Worm (Caenorhabditis elegans) whole organism, L3 larva: ENCODE data around the gene gcy-8.

Experiments
- R02D3.7 ChIP-seq: fragments of 150-350 bp; optimal IDR thresholded peaks from 2 replicates; lab custom pipeline; 2014; ENCODE audit warnings: missing biosample characterization, missing genetic modification characterization
- ZK546.5 ChIP-seq: sonication (generic microtip); optimal IDR thresholded peaks from 2 replicates; lab custom pipeline; 2017; ENCODE audit warnings: missing biosample characterization, missing genetic modification characterization
- aly-2 ChIP-seq: fragments of 150-350 bp; optimal IDR thresholded peaks from 2 replicates; lab custom pipeline; 2014; ENCODE audit warnings: missing biosample characterization, missing genetic modification characterization
- ama-1 ChIP-seq: fragments of 150-350 bp; optimal IDR thresholded peaks from 2 replicates; lab custom pipeline; 2018
- ceh-16 ChIP-seq: sonication (generic microtip); optimal IDR thresholded peaks from 2 replicates; lab custom pipeline; 2017; ENCODE audit warnings: missing biosample characterization, missing genetic modification characterization
- ceh-28 ChIP-seq: fragments of 150-350 bp; optimal IDR thresholded peaks from 2 replicates; lab custom pipeline; 2014; ENCODE audit warnings: missing biosample characterization, missing genetic modification reagents, missing genetic modification characterization
- ceh-82 ChIP-seq: fragments of 150-350 bp; optimal IDR thresholded peaks from 2 replicates; lab custom pipeline; 2014; ENCODE audit warnings: missing biosample characterization, missing genetic modification characterization
- ceh-9 ChIP-seq: sonication (generic microtip); optimal IDR thresholded peaks from 2 replicates; lab custom pipeline; 2018; ENCODE audit warnings: missing biosample characterization, missing genetic modification characterization
- daf-12 ChIP-seq: fragments of 150-350 bp; optimal IDR thresholded peaks from 2 replicates; lab custom pipeline; 2014; ENCODE audit warnings: missing biosample characterization, missing genetic modification reagents, missing genetic modification characterization
- egl-27 ChIP-seq: sonication (generic microtip); optimal IDR thresholded peaks from 4 replicates; lab custom pipeline; 2017; ENCODE audit warnings: missing biosample characterization, missing genetic modification reagents, missing genetic modification characterization
- egl-5 ChIP-seq: fragments of 150-350 bp; optimal IDR thresholded peaks from 2 replicates; lab custom pipeline; 2017; ENCODE audit warnings: missing biosample characterization, missing genetic modification reagents, missing genetic modification characterization, inconsistent platforms
- elt-1 ChIP-seq: fragments of 150-350 bp; optimal IDR thresholded peaks from 2 replicates; lab custom pipeline; 2014; ENCODE audit warnings: missing biosample characterization, missing genetic modification characterization
- elt-2 ChIP-seq: sonication (generic microtip); optimal IDR thresholded peaks from 2 replicates; lab custom pipeline; 2016; ENCODE audit warnings: missing genetic modification reagents, mild to moderate bottlenecking, missing genetic modification characterization, missing compliant biosample characterization
- elt-3 ChIP-seq, 3 experiments: fragments of 150-350 bp in 1 of 3; sonication (generic microtip) in 2 of 3; optimal IDR thresholded peaks; 2 replicates in 2 of 3; 4 replicates in 1 of 3; lab custom pipeline; 2014 to 2017; ENCODE audit warnings: missing biosample characterization in 3 of 3, missing genetic modification characterization in 3 of 3
- eor-1 ChIP-seq, 2 experiments: fragments of 150-350 bp; optimal IDR thresholded peaks; 2 replicates each; lab custom pipeline; 2014 to 2018; ENCODE audit warnings: missing biosample characterization in 2 of 2, missing genetic modification characterization in 2 of 2
- fkh-10 ChIP-seq: sonication (generic microtip); optimal IDR thresholded peaks from 2 replicates; lab custom pipeline; 2017; ENCODE audit warnings: missing biosample characterization, missing genetic modification reagents, missing genetic modification characterization
- fkh-2 ChIP-seq: fragments of 150-350 bp; optimal IDR thresholded peaks from 2 replicates; lab custom pipeline; 2014; ENCODE audit warnings: missing biosample characterization, missing genetic modification reagents, missing genetic modification characterization
- fos-1 ChIP-seq: fragments of 150-350 bp; optimal IDR thresholded peaks from 2 replicates; lab custom pipeline; 2014; ENCODE audit warnings: missing biosample characterization, missing genetic modification characterization
- hmg-11 ChIP-seq: sonication (generic microtip); optimal IDR thresholded peaks from 2 replicates; lab custom pipeline; 2016; ENCODE audit warnings: missing genetic modification characterization, missing compliant biosample characterization
- jun-1 ChIP-seq: fragments of 150-350 bp; optimal IDR thresholded peaks from 2 replicates; lab custom pipeline; 2014; ENCODE audit warnings: missing biosample characterization, missing genetic modification reagents, missing genetic modification characterization
- lin-15B ChIP-seq: fragments of 150-350 bp; optimal IDR thresholded peaks from 2 replicates; lab custom pipeline; 2014; ENCODE audit warnings: missing biosample characterization, missing genetic modification characterization
- lin-39 ChIP-seq: fragments of 150-350 bp; optimal IDR thresholded peaks from 2 replicates; lab custom pipeline; 2018; ENCODE audit warnings: missing biosample characterization, missing genetic modification reagents, missing genetic modification characterization
- lsy-12 ChIP-seq: sonication (generic microtip); optimal IDR thresholded peaks from 2 replicates; lab custom pipeline; 2016; ENCODE audit warnings: mild to moderate bottlenecking, missing genetic modification characterization, missing compliant biosample characterization
- mdl-1 ChIP-seq: fragments of 150-350 bp; optimal IDR thresholded peaks from 2 replicates; lab custom pipeline; 2014; ENCODE audit warnings: missing biosample characterization, missing genetic modification characterization
- mml-1 ChIP-seq: fragments of 150-350 bp; sonication (generic microtip); optimal IDR thresholded peaks from 3 replicates; lab custom pipeline; 2014; ENCODE audit warnings: missing biosample characterization, missing genetic modification characterization
- nfya-1 ChIP-seq: sonication (generic microtip); optimal IDR thresholded peaks from 2 replicates; lab custom pipeline; 2017; ENCODE audit warnings: missing genetic modification characterization, mild to moderate bottlenecking, missing compliant biosample characterization, antibody characterized with exemption, moderate library complexity; ENCODE audit not compliant: insufficient read depth
- nhr-11 ChIP-seq: fragments of 150-350 bp; optimal IDR thresholded peaks from 2 replicates; lab custom pipeline; 2014; ENCODE audit warnings: missing biosample characterization, missing genetic modification characterization
- nhr-12 ChIP-seq: fragments of 150-350 bp; optimal IDR thresholded peaks from 2 replicates; lab custom pipeline; 2014; ENCODE audit warnings: missing biosample characterization, missing genetic modification characterization
- nhr-23 ChIP-seq: fragments of 150-350 bp; optimal IDR thresholded peaks from 2 replicates; lab custom pipeline; 2014; ENCODE audit warnings: missing biosample characterization, missing genetic modification reagents, missing genetic modification characterization
- nhr-237 ChIP-seq: fragments of 150-350 bp; optimal IDR thresholded peaks from 2 replicates; lab custom pipeline; 2014; ENCODE audit warnings: missing biosample characterization, missing genetic modification characterization
- nhr-25 ChIP-seq: sonication (generic microtip); optimal IDR thresholded peaks from 2 replicates; lab custom pipeline; 2017; ENCODE audit warnings: missing biosample characterization, missing genetic modification characterization
- nhr-28 ChIP-seq: fragments of 150-350 bp; optimal IDR thresholded peaks from 2 replicates; lab custom pipeline; 2014; ENCODE audit warnings: missing biosample characterization, missing genetic modification characterization
- nhr-43 ChIP-seq: sonication (generic microtip); optimal IDR thresholded peaks from 2 replicates; lab custom pipeline; 2016; ENCODE audit warnings: mild to moderate bottlenecking, missing genetic modification characterization, missing compliant biosample characterization; ENCODE audit not compliant: poor library complexity, severe bottlenecking
- nhr-67 ChIP-seq: fragments of 150-350 bp; optimal IDR thresholded peaks from 2 replicates; lab custom pipeline; 2014; ENCODE audit warnings: missing biosample characterization, missing genetic modification characterization
- nhr-76 ChIP-seq: fragments of 150-350 bp; sonication (generic microtip); optimal IDR thresholded peaks from 5 replicates; lab custom pipeline; 2014; ENCODE audit warnings: missing biosample characterization, missing genetic modification characterization
- nhr-77 ChIP-seq: fragments of 150-350 bp; optimal IDR thresholded peaks from 2 replicates; lab custom pipeline; 2014; ENCODE audit warnings: missing biosample characterization, missing genetic modification characterization
- pha-4 ChIP-seq: fragments of 150-350 bp; optimal IDR thresholded peaks from 2 replicates; lab custom pipeline; 2014; ENCODE audit warnings: missing biosample characterization, missing genetic modification reagents, missing genetic modification characterization
- pqm-1 ChIP-seq: fragments of 150-350 bp; optimal IDR thresholded peaks from 2 replicates; lab custom pipeline; 2017; ENCODE audit warnings: missing biosample characterization, missing genetic modification characterization, inconsistent platforms
- sea-2 ChIP-seq: fragments of 150-350 bp; sonication (generic microtip); optimal IDR thresholded peaks from 4 replicates; lab custom pipeline; 2014; ENCODE audit warnings: missing biosample characterization, missing genetic modification reagents, missing genetic modification characterization
- skn-1 ChIP-seq: fragments of 150-350 bp; optimal IDR thresholded peaks from 2 replicates; lab custom pipeline; 2014; ENCODE audit warnings: missing biosample characterization, missing genetic modification characterization
- snpc-4 ChIP-seq: fragments of 150-350 bp; optimal IDR thresholded peaks from 2 replicates; lab custom pipeline; 2014; ENCODE audit warnings: missing biosample characterization, missing genetic modification characterization
- tbx-2 ChIP-seq: sonication (generic microtip); optimal IDR thresholded peaks from 2 replicates; lab custom pipeline; 2016; ENCODE audit warnings: mild to moderate bottlenecking, missing genetic modification characterization, missing compliant biosample characterization
- unc-39 ChIP-seq: sonication (generic microtip); optimal IDR thresholded peaks from 4 replicates; lab custom pipeline; 2017; ENCODE audit warnings: missing biosample characterization, missing genetic modification characterization
- unc-62 ChIP-seq: fragments of 150-350 bp; sonication (generic microtip); optimal IDR thresholded peaks from 4 replicates; lab custom pipeline; 2014; ENCODE audit warnings: missing biosample characterization, missing genetic modification reagents, missing genetic modification characterization
- zag-1 ChIP-seq: fragments of 150-350 bp; optimal IDR thresholded peaks from 2 replicates; lab custom pipeline; 2014; ENCODE audit warnings: missing biosample characterization, missing genetic modification characterization
- ztf-11 ChIP-seq: fragments of 150-350 bp; optimal IDR thresholded peaks from 2 replicates; lab custom pipeline; 2014; ENCODE audit warnings: missing biosample characterization, missing genetic modification characterization
- ztf-4 ChIP-seq: fragments of 150-350 bp; optimal IDR thresholded peaks from 2 replicates; lab custom pipeline; 2014; ENCODE audit warnings: missing biosample characterization, missing genetic modification characterization

Gene gcy-8

ce11 chrIV:7898489-7898888 is 29.5 kb upstream of the gcy-8 start:
- TF ChIP-seq pha-4 (tag; lab: Kevin White, UChicago) (peak; percentile 42), elt-2 (peak; percentile 79), pqm-1 (peak; percentile 75), mdl-1 (no peak)

- TF ChIP-seq lsy-12 (peak; percentile 54), fkh-10 (GFP tag; lab: Kevin White, UChicago) (no peak), ztf-11 (tag; lab: Kevin White, UChicago) (no peak), R02D3.7 (tag; lab: Kevin White, UChicago) (no peak), zag-1 (no peak), ceh-9 (no peak), unc-62 (no peak), nhr-76 (tag; lab: Kevin White, UChicago) (no peak), mml-1 (tag; lab: Kevin White, UChicago) (no peak), nhr-23 (tag; lab: Kevin White, UChicago) (peak; percentile 71), egl-5 (tag; lab: Kevin White, UChicago) (peak; percentile 61), ceh-82 (tag; lab: Kevin White, UChicago) (no peak), aly-2 (tag; lab: Kevin White, UChicago) (no peak), nhr-11 (tag; lab: Kevin White, UChicago) (no peak), elt-2 (peak; percentile 96), egl-27 (tag; lab: Kevin White, UChicago) (no peak), nhr-12 (tag; lab: Kevin White, UChicago) (no peak), pha-4 (tag; lab: Kevin White, UChicago) (peak; percentile 92), nhr-43 (peak; percentile 11), lin-15B (tag; lab: Kevin White, UChicago) (peak; percentile 70), jun-1 (tag; lab: Kevin White, UChicago) (peak; percentile 69), nhr-237 (tag; lab: Kevin White, UChicago) (no peak), daf-12 (tag; lab: Kevin White, UChicago) (no peak), fkh-2 (tag; lab: Kevin White, UChicago) (no peak), pqm-1 (peak; percentile 84), eor-1 (tag; optimal IDR thresholded peaks at IDR 0.05; lab: Kevin White, UChicago) (no peak), nhr-25 (peak; percentile 75), ceh-16 (tag; lab: Kevin White, UChicago) (no peak), ZK546.5 (tag; lab: Kevin White, UChicago) (no peak), unc-39 (tag; lab: Kevin White, UChicago) (no peak), nfya-1 (tag; lab: Kevin White, UChicago) (peak; percentile 90), nhr-28 (tag; lab: Kevin White, UChicago) (no peak), elt-1 (no peak), tbx-2 (no peak), elt-3 (tag; optimal IDR thresholded peaks at IDR 0.05; lab: Kevin White, UChicago) (no peak), ceh-28 (tag; lab: Kevin White, UChicago) (no peak), skn-1 (no peak), nhr-67 (tag; lab: Kevin White, UChicago) (no peak), sea-2 (no peak), nhr-77 (no peak), snpc-4 (tag; lab: Kevin White, UChicago) (peak; percentile 53), hmg-11 (tag; lab: Kevin White, UChicago) (peak; percentile 49), lin-39 (tag; lab: Kevin White, UChicago) (peak; percentile 15), ama-1 (lab: Kevin White, UChicago) (no peak), ztf-4 (no peak), mdl-1 (no peak), fos-1 (tag; lab: Kevin White, UChicago) (no peak)
These were observed 25.6 kb upstream of the gcy-8 start, which contains the start of gene arp-11 for ce11 chrIV:7902221-7902904. arp-11 (minus strand) TSS chrIV:7902271.
